Fruit fly (Drosophila melanogaster) S2 (cell line): Measurements from ENCODE around the gene DAAM.

ENCODE experiments used
- CG8478 ChIP-seq: fragments of >200 bp; optimal IDR thresholded peaks from 2 replicates; lab custom pipeline; 2018
- CTCF ChIP-seq, 2 experiments: fragments of >200 bp; optimal IDR thresholded peaks; 2 replicates each; lab custom pipeline; 2018

DNA sequence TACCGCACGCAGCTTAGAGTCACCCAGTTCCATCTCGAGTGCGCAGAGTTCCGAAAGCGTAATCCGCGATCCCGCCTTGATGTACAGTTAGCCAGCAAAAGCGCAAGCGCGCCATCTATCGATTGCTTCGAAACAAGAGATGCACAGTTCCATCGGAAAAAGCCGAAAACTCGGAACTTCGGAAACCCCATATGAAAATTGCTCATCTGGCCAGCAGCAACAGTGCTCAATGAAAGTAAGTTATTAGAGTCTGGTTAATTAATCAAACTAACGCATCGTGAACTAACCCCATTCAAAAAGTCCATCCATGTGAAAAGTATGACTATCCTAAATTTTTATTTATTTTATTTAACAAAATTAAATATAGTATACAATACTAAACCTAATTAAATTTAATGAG lies 35.3 kb upstream of the DAAM start, which contains the start of gene png:
- TF ChIP-seq CTCF (optimal IDR thresholded peaks at IDR 0.05; lab: Kevin White, UChicago), result peak in 1 of 2 experiments; percentile 31
- TF ChIP-seq CG8478, result no peak
